Fruit fly (Drosophila melanogaster) Kc167 (cell line): Measurements from ENCODE around the gene Mrp5.

Experiments used
- Myc ChIP-seq: fragments of >200 bp; optimal IDR thresholded peaks from 2 replicates; lab custom pipeline; 2017; ENCODE audit warnings: missing external identifiers
- Sin3A ChIP-seq: fragments of >200 bp; optimal IDR thresholded peaks from 2 replicates; lab custom pipeline; 2018; ENCODE audit warnings: missing external identifiers
- h ChIP-seq: fragments of >200 bp; optimal IDR thresholded peaks from 3 replicates; lab custom pipeline; 2018; ENCODE audit warnings: missing external identifiers
- insv ChIP-seq: fragments of >200 bp; optimal IDR thresholded peaks from 3 replicates; lab custom pipeline; 2018; ENCODE audit warnings: missing external identifiers
- psq ChIP-seq: fragments of >200 bp; optimal IDR thresholded peaks from 2 replicates; lab custom pipeline; 2017; ENCODE audit warnings: missing external identifiers
- ttk ChIP-seq: sonication (Bioruptor generic); optimal IDR thresholded peaks from 2 replicates; lab custom pipeline; 2017; ENCODE audit warnings: missing external identifiers

Mrp5 gene

DNA sequence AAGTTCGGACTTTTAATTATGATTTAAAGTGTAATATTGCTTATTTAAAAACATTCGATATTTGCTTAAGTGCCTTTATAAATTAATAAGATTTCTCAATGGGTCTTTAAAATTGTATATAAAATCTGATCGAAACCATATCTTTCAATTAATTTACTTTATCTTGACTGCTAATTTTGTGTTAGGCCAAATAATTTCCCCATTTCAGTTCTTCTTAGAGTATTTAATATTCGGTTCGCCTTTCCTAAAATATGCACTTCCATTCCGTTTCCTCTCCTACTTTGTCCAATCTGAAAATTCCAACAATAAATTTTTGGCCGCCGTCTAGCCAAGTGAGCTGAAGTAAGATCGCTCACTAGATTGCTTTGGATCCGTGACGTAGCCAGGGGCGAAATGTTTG is 51.0 kb downstream of the Mrp5 start:
- TF ChIP-seq psq (lab: Kevin White, UChicago) (no peak), h (no peak), Sin3A (lab: Kevin White, UChicago) (no peak), insv (lab: Kevin White, UChicago) (no peak), ttk (lab: Kevin White, UChicago) (no peak), Myc (lab: Kevin White, UChicago) (no peak)

dm6 chr3R:19822138-19822537 is 53.3 kb downstream of the Mrp5 start:
- no peak for TF ChIP-seq Myc (lab: Kevin White, UChicago)
- TF ChIP-seq h: no peak
- TF ChIP-seq Sin3A (lab: Kevin White, UChicago): no peak
- TF ChIP-seq ttk (lab: Kevin White, UChicago): no peak
- no peak for TF ChIP-seq psq (lab: Kevin White, UChicago)
- no peak for TF ChIP-seq insv (lab: Kevin White, UChicago)

- TF ChIP-seq Myc (lab: Kevin White, UChicago): no peak
Observed at dm6 chr3R:19820994-19821393, 54.5 kb downstream of the Mrp5 start.

DNA sequence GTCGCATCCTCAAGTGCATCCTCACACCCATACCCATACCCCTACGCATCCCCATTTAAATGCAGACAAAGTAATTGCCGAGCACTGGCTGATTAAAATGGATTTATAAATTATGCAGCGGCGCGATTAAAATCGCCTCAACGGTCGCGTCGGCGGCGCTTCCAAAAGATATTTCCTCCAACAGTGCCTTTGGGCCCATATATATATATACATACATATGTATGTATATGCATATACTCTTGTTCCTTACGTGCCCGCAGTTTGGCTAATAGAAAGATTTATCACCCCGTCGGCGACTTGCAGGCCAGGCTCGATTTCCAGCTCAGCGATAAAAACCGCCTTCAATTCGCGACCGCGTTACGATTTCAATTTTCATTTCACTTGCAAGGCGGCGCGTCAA is 58.7 kb downstream of the Mrp5 start:
- no peak for TF ChIP-seq h
- no peak for TF ChIP-seq ttk (lab: Kevin White, UChicago)
- TF ChIP-seq Myc (lab: Kevin White, UChicago): no peak
- TF ChIP-seq Sin3A (lab: Kevin White, UChicago): no peak
- no peak for TF ChIP-seq insv (lab: Kevin White, UChicago)
- no peak for TF ChIP-seq psq (lab: Kevin White, UChicago)
